Worm (Caenorhabditis elegans): Measurements from ENCODE around the gene nstp-2.
"Not testable (repeated sequence)": the region's sequence is repeated elsewhere in the genome, so short reads cannot be mapped to it uniquely, and the experiment has no call there.

The nstp-2 gene

ce11 chrIV:6591010-6591746 lies 14.8 kb downstream of the nstp-2 start, which contains the start of the genes nspb-1 and nspb-2:
nspb-1 (minus strand) TSS chrIV:6591110.
nspb-2 (plus strand) TSS chrIV:6591696.
- not testable (repeated sequence) for TF ChIP-seq ref-1 (GFP tag; conservative IDR thresholded peaks at IDR 0.05); med-1 (GFP tag; optimal IDR thresholded peaks at IDR 0.05; ENCODE audit: insufficient read depth); tab-1 (GFP tag; IDR thresholded peaks at IDR 0.05)

ce11 chrIV:6590029-6590428 lies 16.0 kb downstream of the nstp-2 start, which contains the start of the genes lec-11 and irld-7:
lec-11 (minus strand) TSS chrIV:6590154.
irld-7 (plus strand) TSS chrIV:6590360.
- no peak for TF ChIP-seq ztf-29 (GFP tag; IDR thresholded peaks at IDR 0.05)
- TF ChIP-seq tab-1 (GFP tag; IDR thresholded peaks at IDR 0.05): no peak
- TF ChIP-seq cog-1 (tag; optimal IDR thresholded peaks at IDR 0.05): no peak
- TF ChIP-seq T22C8.4 (GFP tag; IDR thresholded peaks at IDR 0.05): no peak
- no peak for TF ChIP-seq med-1 (GFP tag; optimal IDR thresholded peaks at IDR 0.05; ENCODE audit: insufficient read depth)
- TF ChIP-seq ref-1 (GFP tag; conservative IDR thresholded peaks at IDR 0.05): no peak
- no peak for TF ChIP-seq ztf-23 (GFP tag; IDR thresholded peaks at IDR 0.05)

- no peak for TF ChIP-seq klf-2 (GFP tag; conservative IDR thresholded peaks at IDR 0.05)
Measured at ce11 chrIV:6588080-6588613, 17.8 kb downstream of the nstp-2 start.

- peak; percentile 59; the same call in 1 of the 2 replicates for TF ChIP-seq ztf-23 (GFP tag; IDR thresholded peaks at IDR 0.05)
- TF ChIP-seq med-1 (GFP tag; optimal IDR thresholded peaks at IDR 0.05; ENCODE audit: insufficient read depth): no peak
- TF ChIP-seq ref-1 (GFP tag; conservative IDR thresholded peaks at IDR 0.05): no peak
- 0 out of 2 replicates have a peak, but pooled peaks have one; percentile 19 for TF ChIP-seq flt-1 (GFP tag; IDR thresholded peaks at IDR 0.05)
- TF ChIP-seq cog-1 (tag; optimal IDR thresholded peaks at IDR 0.05): peak; percentile 19
Measured at ce11 chrIV:6585397-6585921, 20.5 kb downstream of the nstp-2 start, which contains the start of the genes F38A5.2 and dnj-11. F38A5.2 (minus strand) TSS chrIV:6585400. dnj-11 (plus strand) TSS chrIV:6585871.

ce11 chrIV:6582604-6583003 lies 23.4 kb downstream of the nstp-2 start, which contains the start of gene odr-8:
odr-8 (minus strand) TSS chrIV:6582704.
- TF ChIP-seq ztf-23 (GFP tag; IDR thresholded peaks at IDR 0.05) (no peak), T22C8.4 (GFP tag; IDR thresholded peaks at IDR 0.05) (no peak), med-1 (GFP tag; optimal IDR thresholded peaks at IDR 0.05; ENCODE audit: insufficient read depth) (no peak), ref-1 (GFP tag; conservative IDR thresholded peaks at IDR 0.05) (no peak), klf-2 (GFP tag; conservative IDR thresholded peaks at IDR 0.05) (no peak)

ce11 chrIV:6581658-6582057 lies 24.3 kb downstream of the nstp-2 start:
- no peak for TF ChIP-seq klf-2 (GFP tag; conservative IDR thresholded peaks at IDR 0.05)
- TF ChIP-seq T22C8.4 (GFP tag; IDR thresholded peaks at IDR 0.05): no peak
- no peak for TF ChIP-seq cog-1 (tag; optimal IDR thresholded peaks at IDR 0.05)
- TF ChIP-seq flt-1 (GFP tag; IDR thresholded peaks at IDR 0.05): no peak
- TF ChIP-seq ref-1 (GFP tag; conservative IDR thresholded peaks at IDR 0.05): no peak
- TF ChIP-seq ztf-23 (GFP tag; IDR thresholded peaks at IDR 0.05): no peak
- TF ChIP-seq ztf-29 (GFP tag; IDR thresholded peaks at IDR 0.05): no peak
- no peak for TF ChIP-seq tab-1 (GFP tag; IDR thresholded peaks at IDR 0.05)
- no peak for TF ChIP-seq med-1 (GFP tag; optimal IDR thresholded peaks at IDR 0.05; ENCODE audit: insufficient read depth)

ce11 chrIV:6577914-6578313 lies 28.1 kb downstream of the nstp-2 start, which contains the start of gene C43G2.3:
C43G2.3 (plus strand) TSS chrIV:6578214.
- TF ChIP-seq ref-1 (GFP tag; conservative IDR thresholded peaks at IDR 0.05): no peak
- no peak for TF ChIP-seq cog-1 (tag; optimal IDR thresholded peaks at IDR 0.05)
- no peak for TF ChIP-seq flt-1 (GFP tag; IDR thresholded peaks at IDR 0.05)
- TF ChIP-seq klf-2 (GFP tag; conservative IDR thresholded peaks at IDR 0.05): no peak
- TF ChIP-seq med-1 (GFP tag; optimal IDR thresholded peaks at IDR 0.05; ENCODE audit: insufficient read depth): no peak
- TF ChIP-seq ztf-23 (GFP tag; IDR thresholded peaks at IDR 0.05): no peak
- no peak for TF ChIP-seq T22C8.4 (GFP tag; IDR thresholded peaks at IDR 0.05)
- TF ChIP-seq ztf-29 (GFP tag; IDR thresholded peaks at IDR 0.05): no peak

ce11 chrIV:6576728-6577101 lies 29.3 kb downstream of the nstp-2 start:
- TF ChIP-seq ztf-23 (GFP tag; IDR thresholded peaks at IDR 0.05) (no peak), tab-1 (GFP tag; IDR thresholded peaks at IDR 0.05) (no peak), cog-1 (tag; optimal IDR thresholded peaks at IDR 0.05) (peak; percentile 1)

ce11 chrIV:6575959-6576727 lies 29.8 kb downstream of the nstp-2 start:
- TF ChIP-seq tab-1 (GFP tag; IDR thresholded peaks at IDR 0.05) (no peak), klf-2 (GFP tag; conservative IDR thresholded peaks at IDR 0.05) (no peak), ztf-23 (GFP tag; IDR thresholded peaks at IDR 0.05) (no peak), med-1 (GFP tag; optimal IDR thresholded peaks at IDR 0.05; ENCODE audit: insufficient read depth) (no peak), ref-1 (GFP tag; conservative IDR thresholded peaks at IDR 0.05) (no peak), ztf-29 (GFP tag; IDR thresholded peaks at IDR 0.05) (no peak), cog-1 (tag; optimal IDR thresholded peaks at IDR 0.05) (no peak), flt-1 (GFP tag; IDR thresholded peaks at IDR 0.05) (no peak), T22C8.4 (GFP tag; IDR thresholded peaks at IDR 0.05) (no peak)
